Fruit fly (Drosophila melanogaster) S2 (cell line): ENCODE results near the gene CG31272.

Experiments used
- CG8478 ChIP-seq: fragments of >200 bp; optimal IDR thresholded peaks from 2 replicates; lab custom pipeline; 2018
- CTCF ChIP-seq, 2 experiments: fragments of >200 bp; optimal IDR thresholded peaks; 2 replicates each; lab custom pipeline; 2018

DNA sequence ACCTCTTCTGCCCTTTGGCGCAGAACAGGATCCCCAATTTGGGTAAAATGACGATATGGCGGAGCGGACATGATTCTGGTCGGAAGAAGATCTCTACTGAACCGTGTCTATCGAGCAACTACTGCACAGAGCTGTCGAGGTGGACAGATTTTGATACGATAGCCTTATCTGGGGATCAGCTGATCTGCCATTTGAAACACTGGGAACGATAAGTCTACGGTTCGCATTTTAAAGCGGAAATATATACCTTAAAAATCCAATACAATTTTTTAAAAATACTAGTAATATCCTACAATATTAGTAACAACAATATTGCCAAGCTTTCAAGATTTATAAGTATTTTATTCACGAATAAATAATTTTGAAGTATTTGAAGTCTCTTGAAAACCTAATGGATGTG, 49.9 kb downstream of the CG31272 start, which contains the start of gene CG31373:
- no peak for TF ChIP-seq CG8478 (lab: Kevin White, UChicago)
- no peak for TF ChIP-seq CTCF (optimal IDR thresholded peaks at IDR 0.05; lab: Kevin White, UChicago)
